Worm (Caenorhabditis elegans): Measurements from ENCODE around the gene prx-13.

DNA sequence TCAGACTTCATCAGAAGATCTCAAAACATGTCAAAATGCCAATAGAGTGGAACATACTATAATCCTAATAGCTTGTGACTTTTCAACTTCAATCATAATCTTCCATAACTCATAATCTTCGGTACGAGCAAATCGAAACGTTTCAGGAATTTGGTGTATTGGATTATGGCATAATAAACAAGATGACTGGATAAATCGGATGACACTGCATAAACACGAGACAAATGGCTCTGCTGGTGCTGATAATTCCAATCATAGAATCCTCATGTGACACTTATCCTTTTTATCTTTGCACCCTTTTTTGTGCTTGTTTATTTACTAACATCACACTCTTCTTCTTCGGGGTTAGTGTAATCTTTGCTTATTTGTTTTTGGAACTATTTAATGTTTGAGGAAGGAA lies 31.2 kb upstream of the prx-13 start:
- TF ChIP-seq dao-5 (tag; optimal IDR thresholded peaks at IDR 0.05) (no peak), him-1 (tag; optimal IDR thresholded peaks at IDR 0.05) (no peak)
